Fruit fly (Drosophila melanogaster): Measurements from ENCODE around the gene Prestin.

DNA sequence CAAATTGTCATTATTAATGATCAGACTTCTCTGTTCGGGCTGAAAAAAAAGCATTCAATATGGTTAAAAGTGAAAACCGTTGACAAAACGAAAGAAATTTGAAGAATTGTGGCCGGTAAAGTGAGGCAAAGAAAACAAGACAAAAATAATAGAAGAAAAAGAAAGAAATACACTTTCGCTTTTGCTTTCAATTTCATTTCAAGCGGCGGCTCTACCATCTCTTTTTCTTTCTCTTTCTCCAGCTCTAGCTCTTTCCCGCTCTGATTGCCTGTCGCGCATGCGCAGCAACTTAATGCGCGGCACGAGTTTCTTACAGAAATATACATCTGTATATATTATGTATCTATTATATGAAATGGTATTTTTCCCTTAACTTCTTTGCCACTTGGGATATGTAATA is 29.7 kb upstream of the Prestin start:
- TF ChIP-seq CG30403 (GFP tag; optimal IDR thresholded peaks at IDR 0.05) (no peak), CG15269 (tag; optimal IDR thresholded peaks at IDR 0.05) (no peak), ERR (GFP tag; optimal IDR thresholded peaks at IDR 0.05) (no peak), CG5953 (GFP tag; IDR thresholded peaks at IDR 0.05) (no peak), Neu2 (GFP tag; optimal IDR thresholded peaks at IDR 0.05; ENCODE audit: borderline replicate concordance) (no peak), PHDP (tag; optimal IDR thresholded peaks at IDR 0.05) (no peak), CG4424 (GFP tag; optimal IDR thresholded peaks at IDR 0.05) (no peak)
